Worm (Caenorhabditis elegans) whole organism, late embryonic: ENCODE data around the gene clec-37.

Experiments used
- ama-1 ChIP-seq: fragments of 150-350 bp; optimal IDR thresholded peaks from 2 replicates; lab custom pipeline; 2014
- ceh-6 ChIP-seq: fragments of 200-800 bp; sonication (Bioruptor generic); optimal IDR thresholded peaks from 2 replicates; lab custom pipeline; 2018; ENCODE audit warnings: mild to moderate bottlenecking, missing genetic modification characterization, missing compliant biosample characterization
- che-1 ChIP-seq: sonication (generic microtip); optimal IDR thresholded peaks from 2 replicates; lab custom pipeline; 2016; ENCODE audit warnings: mild to moderate bottlenecking, missing genetic modification characterization, missing compliant biosample characterization
- elt-2 ChIP-seq: sonication (generic microtip); optimal IDR thresholded peaks from 2 replicates; lab custom pipeline; 2016; ENCODE audit warnings: missing genetic modification reagents, missing genetic modification characterization, missing compliant biosample characterization
- fkh-10 ChIP-seq: fragments of 150-350 bp; optimal IDR thresholded peaks from 2 replicates; lab custom pipeline; 2014; ENCODE audit warnings: missing biosample characterization, missing genetic modification reagents, missing genetic modification characterization
- fkh-6 ChIP-seq: sonication (generic microtip); optimal IDR thresholded peaks from 2 replicates; lab custom pipeline; 2016; ENCODE audit warnings: missing genetic modification characterization, missing compliant biosample characterization
- pha-4 ChIP-seq: fragments of 150-350 bp; optimal IDR thresholded peaks from 2 replicates; lab custom pipeline; 2018; ENCODE audit warnings: missing biosample characterization, missing genetic modification reagents, missing genetic modification characterization
- pqm-1 ChIP-seq: sonication (generic microtip); optimal IDR thresholded peaks from 2 replicates; lab custom pipeline; 2016; ENCODE audit warnings: missing genetic modification characterization, missing compliant biosample characterization
- rnt-1 ChIP-seq: sonication (generic microtip); optimal IDR thresholded peaks from 2 replicates; lab custom pipeline; 2016; ENCODE audit warnings: missing genetic modification characterization, missing compliant biosample characterization
- tbx-7 ChIP-seq: sonication (generic microtip); optimal IDR thresholded peaks from 2 replicates; lab custom pipeline; 2016; ENCODE audit warnings: missing genotype, missing genetic modification characterization, missing compliant biosample characterization
- unc-3 ChIP-seq, 2 experiments: fragments of 200-800 bp in 1 of 2; sonication (Bioruptor generic) in 1 of 2; sonication (generic microtip) in 1 of 2; conservative IDR thresholded peaks in 1 of 2; optimal IDR thresholded peaks in 1 of 2; 2 replicates each; pipeline versions ENCODE4 v1.3.6 to Lab custom; 2016 to 2022; ENCODE audit warnings: missing compliant biosample characterization in 2 of 2, missing genetic modification characterization in 2 of 2, missing genetic modification reagents in 1 of 2

DNA sequence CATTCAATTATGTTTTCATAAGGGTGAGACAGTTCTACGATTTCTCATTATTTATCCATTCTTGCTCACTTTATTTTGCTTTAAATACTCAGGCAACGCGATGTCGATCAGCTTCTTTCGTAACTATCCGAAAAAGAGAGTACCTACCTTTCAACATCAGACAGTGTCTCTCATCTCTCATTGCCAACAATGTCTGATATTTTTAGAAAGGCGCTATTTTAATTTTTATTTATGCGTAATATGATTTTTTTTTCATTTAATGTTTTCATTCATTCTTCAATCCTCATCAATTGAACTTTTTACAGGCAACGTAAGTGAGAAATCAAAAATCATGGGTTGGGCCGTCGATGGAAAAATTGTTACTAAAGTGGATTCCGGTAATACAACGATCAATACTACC is 32.8 kb upstream of the clec-37 start, which contains the start of gene F09C6.13:
- TF ChIP-seq che-1 (tag; lab: Kevin White, UChicago) (no peak), pqm-1 (tag; lab: Kevin White, UChicago) (no peak), pha-4 (tag; lab: Kevin White, UChicago) (no peak), elt-2 (no peak), unc-3 (GFP tag; conservative IDR thresholded peaks at IDR 0.05; lab: Robert Waterston, UW) (no peak), unc-3 (tag; optimal IDR thresholded peaks at IDR 0.05; lab: Kevin White, UChicago) (no peak), tbx-7 (tag; lab: Kevin White, UChicago) (no peak), rnt-1 (tag; lab: Kevin White, UChicago) (no peak), fkh-10 (GFP tag; lab: Kevin White, UChicago) (no peak), ama-1 (lab: Kevin White, UChicago) (no peak), fkh-6 (no peak), ceh-6 (GFP tag; lab: Kevin White, UChicago) (no peak)
